Worm (Caenorhabditis elegans) whole organism, L1 larva: ENCODE measurements around the gene F13B12.4.

ENCODE experiments used
- alr-1 ChIP-seq: fragments of 200-800 bp; sonication (Bioruptor generic); optimal IDR thresholded peaks from 2 replicates; lab custom pipeline; 2018; ENCODE audit warnings: borderline replicate concordance, mild to moderate bottlenecking, missing genetic modification characterization, missing compliant biosample characterization
- egl-27 ChIP-seq, 2 experiments: fragments of 150-350 bp in 1 of 2; sonication (generic microtip); optimal IDR thresholded peaks; 3 replicates each; lab custom pipeline; 2017 to 2018; ENCODE audit warnings: missing biosample characterization in 2 of 2, missing genetic modification characterization in 2 of 2, missing genetic modification reagents in 2 of 2
- fkh-10 ChIP-seq: sonication (generic microtip); optimal IDR thresholded peaks from 2 replicates; lab custom pipeline; 2017; ENCODE audit warnings: missing biosample characterization, missing genetic modification reagents, missing genetic modification characterization
- lin-14 ChIP-seq: fragments of 200-800 bp; sonication (Bioruptor generic); optimal IDR thresholded peaks from 2 replicates; lab custom pipeline; 2018; ENCODE audit warnings: mild to moderate bottlenecking, missing genetic modification characterization, moderate library complexity, missing compliant biosample characterization
- lin-39 ChIP-seq: fragments of 150-350 bp; optimal IDR thresholded peaks from 2 replicates; lab custom pipeline; 2014; ENCODE audit warnings: missing biosample characterization, missing genetic modification reagents, missing genetic modification characterization
- lsy-2 ChIP-seq, 2 experiments: fragments of 150-350 bp; optimal IDR thresholded peaks; 2 replicates each; lab custom pipeline; 2014; ENCODE audit warnings: missing biosample characterization in 2 of 2, missing genetic modification characterization in 2 of 2
- mdl-1 ChIP-seq, 2 experiments: fragments of 150-350 bp; optimal IDR thresholded peaks; 2 replicates each; lab custom pipeline; 2014 to 2017; ENCODE audit warnings: missing biosample characterization in 2 of 2, missing genetic modification characterization in 2 of 2, inconsistent platforms in 1 of 2
- nhr-12 ChIP-seq: sonication (generic microtip); optimal IDR thresholded peaks from 2 replicates; lab custom pipeline; 2017; ENCODE audit warnings: missing biosample characterization, missing genetic modification characterization
- nhr-90 ChIP-seq: sonication (generic microtip); optimal IDR thresholded peaks from 2 replicates; lab custom pipeline; 2016; ENCODE audit warnings: mild to moderate bottlenecking, missing genetic modification characterization, missing compliant biosample characterization; ENCODE audit not compliant: poor library complexity
- skn-1 ChIP-seq: fragments of 150-350 bp; optimal IDR thresholded peaks from 2 replicates; lab custom pipeline; 2014; ENCODE audit warnings: missing biosample characterization, missing genetic modification characterization
- unc-98 ChIP-seq: fragments of 200-800 bp; sonication (Bioruptor generic); IDR thresholded peaks from 2 replicates; pipeline ENCODE4 v1.3.6; 2022; ENCODE audit warnings: missing genetic modification characterization, missing compliant biosample characterization
- zag-1 ChIP-seq: fragments of 150-350 bp; optimal IDR thresholded peaks from 2 replicates; lab custom pipeline; 2014; ENCODE audit warnings: missing biosample characterization, missing genetic modification characterization

ce11 chrIV:10481695-10482094, 32.0 kb upstream of the F13B12.4 start, which contains the start of gene egl-21:
- TF ChIP-seq fkh-10 (GFP tag; lab: Kevin White, UChicago) (peak; percentile 82), mdl-1 (tag; optimal IDR thresholded peaks at IDR 0.05; lab: Kevin White, UChicago) (no peak), nhr-90 (tag; lab: Kevin White, UChicago) (no peak), alr-1 (tag; lab: Kevin White, UChicago) (no peak), lin-39 (tag; lab: Kevin White, UChicago) (no peak), unc-98 (GFP tag; lab: Robert Waterston, UW) (no peak), egl-27 (tag; optimal IDR thresholded peaks at IDR 0.05; lab: Kevin White, UChicago) (no peak), zag-1 (peak; percentile 34), skn-1 (tag; lab: Kevin White, UChicago) (peak; percentile 37), lsy-2 (tag; optimal IDR thresholded peaks at IDR 0.05; lab: Kevin White, UChicago) (peak; percentile 16 to 68), lin-14 (GFP tag; lab: Kevin White, UChicago) (peak; percentile 93), nhr-12 (tag; lab: Kevin White, UChicago) (no peak)
